Worm (Caenorhabditis elegans) whole organism, L3 larva: ENCODE data around the gene R06F6.12.

Source experiments
- daf-12 ChIP-seq: fragments of 150-350 bp; optimal IDR thresholded peaks from 2 replicates; lab custom pipeline; 2014; ENCODE audit warnings: missing biosample characterization, missing genetic modification reagents, missing genetic modification characterization
- egl-27 ChIP-seq: sonication (generic microtip); optimal IDR thresholded peaks from 4 replicates; lab custom pipeline; 2017; ENCODE audit warnings: missing biosample characterization, missing genetic modification reagents, missing genetic modification characterization
- egl-5 ChIP-seq: fragments of 150-350 bp; optimal IDR thresholded peaks from 2 replicates; lab custom pipeline; 2017; ENCODE audit warnings: missing biosample characterization, missing genetic modification reagents, missing genetic modification characterization, inconsistent platforms
- nhr-237 ChIP-seq: fragments of 150-350 bp; optimal IDR thresholded peaks from 2 replicates; lab custom pipeline; 2014; ENCODE audit warnings: missing biosample characterization, missing genetic modification characterization
- nhr-28 ChIP-seq: fragments of 150-350 bp; optimal IDR thresholded peaks from 2 replicates; lab custom pipeline; 2014; ENCODE audit warnings: missing biosample characterization, missing genetic modification characterization
- pha-4 ChIP-seq: fragments of 150-350 bp; optimal IDR thresholded peaks from 2 replicates; lab custom pipeline; 2014; ENCODE audit warnings: missing biosample characterization, missing genetic modification reagents, missing genetic modification characterization
- snpc-4 ChIP-seq: fragments of 150-350 bp; optimal IDR thresholded peaks from 2 replicates; lab custom pipeline; 2014; ENCODE audit warnings: missing biosample characterization, missing genetic modification characterization

ce11 chrII:10838550-10838949 is 14.7 kb upstream of the R06F6.12 start:
- no peak for TF ChIP-seq snpc-4 (tag; lab: Kevin White, UChicago)
- no peak for TF ChIP-seq daf-12
- TF ChIP-seq egl-27, result no peak
- no peak for TF ChIP-seq nhr-28
- no peak for TF ChIP-seq pha-4 (tag; lab: Kevin White, UChicago)
- no peak for TF ChIP-seq nhr-237 (tag; lab: Kevin White, UChicago)
- TF ChIP-seq egl-5, result no peak
